Fruit fly (Drosophila melanogaster): Measurements from ENCODE around the gene CG2310.

The CG2310 gene

DNA sequence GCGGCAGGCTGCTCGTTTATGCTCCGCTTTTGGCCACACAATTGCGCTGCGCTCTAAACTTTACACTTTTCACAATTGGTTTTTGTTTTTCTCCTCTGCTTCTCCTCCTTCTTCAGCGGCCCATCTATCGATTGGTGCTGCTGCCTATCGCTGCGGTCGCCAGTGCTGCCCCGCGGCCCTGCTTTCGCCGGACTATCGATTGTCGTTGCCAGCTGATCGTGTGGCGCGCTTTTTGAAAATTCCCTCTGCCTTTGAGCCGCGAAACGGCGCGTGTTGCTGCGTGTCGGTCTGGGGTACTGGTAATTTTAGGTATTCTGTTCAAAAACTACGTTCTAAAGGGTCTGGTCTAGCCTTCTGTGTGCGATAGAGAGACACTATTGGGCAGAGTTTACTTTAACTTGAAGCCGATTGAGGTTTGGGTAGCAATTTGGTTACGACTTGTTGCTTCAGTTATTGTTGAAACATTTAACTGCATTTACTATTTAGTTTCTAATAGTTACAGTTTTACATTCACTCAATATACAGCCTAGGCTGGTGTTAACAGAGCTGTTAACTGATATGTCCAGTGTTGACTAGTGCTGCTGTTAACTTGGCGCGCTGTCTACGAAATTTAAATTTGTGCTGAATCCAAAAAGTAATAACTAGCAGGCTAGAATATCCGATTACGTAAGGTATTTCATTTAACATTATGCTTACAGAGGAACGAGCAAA lies 10.2 kb upstream of the CG2310 start, which contains the start of gene Trc8:
Trc8 (minus strand) TSS at position 392 of the 711 bp plus-strand sequence.
- TF ChIP-seq psq (GFP tag; optimal IDR thresholded peaks at IDR 0.05) (peak; percentile 96), Myc (optimal IDR thresholded peaks at IDR 0.05) (peak; percentile 22), fru (GFP tag; optimal IDR thresholded peaks at IDR 0.05) (peak; percentile 3), Mio (GFP tag; optimal IDR thresholded peaks at IDR 0.05) (no peak)

- no peak for TF ChIP-seq Rel (GFP tag; optimal IDR thresholded peaks at IDR 0.05)
- TF ChIP-seq Rel (tag; optimal IDR thresholded peaks at IDR 0.05) = no peak
- TF ChIP-seq HLH106 (tag; optimal IDR thresholded peaks at IDR 0.05) = no peak
- no peak for TF ChIP-seq Hnf4 (GFP tag; optimal IDR thresholded peaks at IDR 0.05)
- TF ChIP-seq Dfd (GFP tag; optimal IDR thresholded peaks at IDR 0.05) = no peak
- TF ChIP-seq Hr83 (GFP tag; optimal IDR thresholded peaks at IDR 0.05; ENCODE audit: poor library complexity, severe bottlenecking) = no peak
- no peak for TF ChIP-seq lola (GFP tag; optimal IDR thresholded peaks at IDR 0.05)
- no peak for TF ChIP-seq Sp1 (GFP tag; optimal IDR thresholded peaks at IDR 0.05)
- TF ChIP-seq pan (optimal IDR thresholded peaks at IDR 0.05) = no peak
- TF ChIP-seq h (GFP tag; optimal IDR thresholded peaks at IDR 0.05) = no peak
- TF ChIP-seq usp (GFP tag; optimal IDR thresholded peaks at IDR 0.05) = no peak
- TF ChIP-seq Jra (GFP tag; optimal IDR thresholded peaks at IDR 0.05) = no peak
- no peak for TF ChIP-seq tai (GFP tag; optimal IDR thresholded peaks at IDR 0.05)
- TF ChIP-seq psq (GFP tag; optimal IDR thresholded peaks at IDR 0.05) = no peak
- no peak for TF ChIP-seq jim (GFP tag; optimal IDR thresholded peaks at IDR 0.05)
- no peak for TF ChIP-seq Hr78 (GFP tag; optimal IDR thresholded peaks at IDR 0.05)
- TF ChIP-seq brk (GFP tag; optimal IDR thresholded peaks at IDR 0.05) = no peak
- no peak for TF ChIP-seq sv (GFP tag; optimal IDR thresholded peaks at IDR 0.05)
- TF ChIP-seq woc (GFP tag; optimal IDR thresholded peaks at IDR 0.05) = no peak
Measured at dm6 chr3R:29502978-29503377, 9.7 kb upstream of the CG2310 start.

DNA sequence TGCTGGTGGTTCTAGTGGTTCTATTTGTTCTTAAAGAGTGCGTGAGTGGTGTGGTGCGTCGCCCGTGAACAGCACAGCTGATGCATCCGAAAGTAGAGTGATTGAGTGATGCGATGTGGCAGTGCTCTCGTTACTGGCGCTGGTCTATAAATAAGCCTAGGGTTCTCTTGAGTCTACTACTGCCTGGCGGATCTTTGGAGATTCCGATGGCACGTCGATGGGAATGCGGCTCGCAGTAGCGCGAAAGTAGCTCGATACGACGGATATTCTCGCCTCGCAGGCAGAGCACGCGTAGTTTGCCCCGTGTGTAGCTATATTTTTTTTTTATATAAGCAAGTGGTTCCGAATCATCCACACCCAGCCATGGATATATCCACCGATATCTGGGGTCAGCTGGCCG lies 3.0 kb upstream of the CG2310 start:
- no peak for TF ChIP-seq lola (GFP tag; optimal IDR thresholded peaks at IDR 0.05)
- no peak for TF ChIP-seq fru (GFP tag; optimal IDR thresholded peaks at IDR 0.05)
- no peak for TF ChIP-seq brk (GFP tag; optimal IDR thresholded peaks at IDR 0.05)
- TF ChIP-seq foxo (GFP tag; optimal IDR thresholded peaks at IDR 0.05) = no peak
- no peak for TF ChIP-seq OdsH (GFP tag; optimal IDR thresholded peaks at IDR 0.05)
- no peak for TF ChIP-seq Vsx2 (GFP tag; optimal IDR thresholded peaks at IDR 0.05; ENCODE audit: partially characterized antibody)
- TF ChIP-seq CG32264 (GFP tag; optimal IDR thresholded peaks at IDR 0.05) = no peak
- no peak for TF ChIP-seq Hnf4 (GFP tag; optimal IDR thresholded peaks at IDR 0.05)
- no peak for TF ChIP-seq ey (GFP tag; optimal IDR thresholded peaks at IDR 0.05)
- TF ChIP-seq Abd-B (GFP tag; optimal IDR thresholded peaks at IDR 0.05) = no peak
- no peak for TF ChIP-seq Hr83 (GFP tag; optimal IDR thresholded peaks at IDR 0.05; ENCODE audit: poor library complexity, severe bottlenecking)
- no peak for TF ChIP-seq dmrt93B (GFP tag; optimal IDR thresholded peaks at IDR 0.05)
- no peak for TF ChIP-seq Jra (GFP tag; optimal IDR thresholded peaks at IDR 0.05)
- no peak for TF ChIP-seq jim (GFP tag; optimal IDR thresholded peaks at IDR 0.05)
- TF ChIP-seq woc (GFP tag; optimal IDR thresholded peaks at IDR 0.05) = no peak
- TF ChIP-seq Dfd (GFP tag; optimal IDR thresholded peaks at IDR 0.05) = no peak

dm6 chr3R:29495815-29496214 lies 2.5 kb upstream of the CG2310 start:
- no peak for TF ChIP-seq usp (GFP tag; optimal IDR thresholded peaks at IDR 0.05)
- no peak for TF ChIP-seq rgr (GFP tag; optimal IDR thresholded peaks at IDR 0.05)
- no peak for TF ChIP-seq ey (GFP tag; optimal IDR thresholded peaks at IDR 0.05)
- no peak for TF ChIP-seq dmrt93B (GFP tag; optimal IDR thresholded peaks at IDR 0.05)
- TF ChIP-seq psq (GFP tag; optimal IDR thresholded peaks at IDR 0.05) = no peak
- TF ChIP-seq fru (GFP tag; optimal IDR thresholded peaks at IDR 0.05) = no peak
- TF ChIP-seq h (GFP tag; optimal IDR thresholded peaks at IDR 0.05) = no peak
- TF ChIP-seq woc (GFP tag; optimal IDR thresholded peaks at IDR 0.05) = no peak
- no peak for TF ChIP-seq jim (GFP tag; optimal IDR thresholded peaks at IDR 0.05)
- TF ChIP-seq sage (GFP tag; optimal IDR thresholded peaks at IDR 0.05) = no peak
- TF ChIP-seq tai (GFP tag; optimal IDR thresholded peaks at IDR 0.05) = no peak
- TF ChIP-seq Sp1 (GFP tag; optimal IDR thresholded peaks at IDR 0.05) = no peak
- TF ChIP-seq CG32264 (GFP tag; optimal IDR thresholded peaks at IDR 0.05) = no peak
- no peak for TF ChIP-seq CG9705 (GFP tag; optimal IDR thresholded peaks at IDR 0.05)
- TF ChIP-seq CrebA (GFP tag; optimal IDR thresholded peaks at IDR 0.05; ENCODE audit: borderline replicate concordance) = no peak
- no peak for TF ChIP-seq Myc (optimal IDR thresholded peaks at IDR 0.05)
- no peak for TF ChIP-seq br (GFP tag; optimal IDR thresholded peaks at IDR 0.05)
- no peak for TF ChIP-seq Hnf4 (GFP tag; optimal IDR thresholded peaks at IDR 0.05)

All from whole organism, wandering third instar larva.